Fruit fly (Drosophila melanogaster): ENCODE results near the gene Fum2.

Gene Fum2

dm6 chrX:6711295-6711694 lies 29.7 kb downstream of the Fum2 start (continued):
- TF ChIP-seq Dbx (GFP tag; IDR thresholded peaks at IDR 0.05) (peak; percentile 65; the same call in 2 of the 3 replicates), GATAe (GFP tag; conservative IDR thresholded peaks at IDR 0.05) (no peak), phol (tag; optimal IDR thresholded peaks at IDR 0.05) (peak; percentile 76), CG8765 (GFP tag; IDR thresholded peaks at IDR 0.05) (no peak; the same call in 1 of the 2 replicates), Pdp1 (GFP tag; optimal IDR thresholded peaks at IDR 0.05) (peak; percentile 76 to 93), ems (GFP tag; optimal IDR thresholded peaks at IDR 0.05) (peak; percentile 64), Abd-B (GFP tag; optimal IDR thresholded peaks at IDR 0.05) (peak; percentile 70), yki (optimal IDR thresholded peaks at IDR 0.05) (no peak), ab (GFP tag; optimal IDR thresholded peaks at IDR 0.05) (no peak), wdn (GFP tag; IDR thresholded peaks at IDR 0.05) (peak; percentile 75), dm (GFP tag; optimal IDR thresholded peaks at IDR 0.05) (peak; percentile 50), CG15601 (tag; optimal IDR thresholded peaks at IDR 0.05) (peak; percentile 65), CG1602 (GFP tag; optimal IDR thresholded peaks at IDR 0.05) (peak; percentile 49), CG34224 (GFP tag; IDR thresholded peaks at IDR 0.05; ENCODE audit: partially characterized antibody) (no peak), org-1 (GFP tag; optimal IDR thresholded peaks at IDR 0.05) (peak; percentile 89), crol (GFP tag; IDR thresholded peaks at IDR 0.05) (no peak; the same call in 1 of the 2 replicates), CoRest (tag; optimal IDR thresholded peaks at IDR 0.05) (peak; percentile 81), bowl (GFP tag; IDR thresholded peaks at IDR 0.05) (no peak), Sox100B (GFP tag; optimal IDR thresholded peaks at IDR 0.05) (peak; percentile 64), NfI (GFP tag; optimal IDR thresholded peaks at IDR 0.05) (peak; percentile 72), Ravus (GFP tag; IDR thresholded peaks at IDR 0.05) (peak; percentile 21; the same call in 1 of the 2 replicates), pnt (GFP tag; optimal IDR thresholded peaks at IDR 0.05) (peak; percentile 74), seq (GFP tag; IDR thresholded peaks at IDR 0.05) (peak; percentile 81), Trl (optimal IDR thresholded peaks at IDR 0.05) (peak; percentile 27 to 62), Trl (GFP tag; optimal IDR thresholded peaks at IDR 0.05) (peak; percentile 65), Asciz (GFP tag; optimal IDR thresholded peaks at IDR 0.05) (peak; percentile 24), CG10979 (tag; optimal IDR thresholded peaks at IDR 0.05) (peak; percentile 83), dpn (GFP tag; optimal IDR thresholded peaks at IDR 0.05) (peak; percentile 78 to 85), dysf (GFP tag; IDR thresholded peaks at IDR 0.05) (peak; percentile 87), tx (GFP tag; optimal IDR thresholded peaks at IDR 0.05) (peak; percentile 76), CG3281 (GFP tag; optimal IDR thresholded peaks at IDR 0.05) (peak; percentile 81), CG14860 (GFP tag; IDR thresholded peaks at IDR 0.05; ENCODE audit: partially characterized antibody) (no peak), CG34376 (GFP tag; optimal IDR thresholded peaks at IDR 0.05) (peak; percentile 37), emc (GFP tag; optimal IDR thresholded peaks at IDR 0.05) (peak; percentile 43), ftz-f1 (GFP tag; optimal IDR thresholded peaks at IDR 0.05) (no peak), sr (GFP tag; IDR thresholded peaks at IDR 0.05) (0 out of 3 replicates have a peak, but pooled peaks have one; percentile 30), pzg (GFP tag; optimal IDR thresholded peaks at IDR 0.05) (no peak), Mrtf (GFP tag; IDR thresholded peaks at IDR 0.05) (peak; percentile 68; the same call in 2 of the 3 replicates), cwo (GFP tag; optimal IDR thresholded peaks at IDR 0.05) (peak; percentile 92), CG8944 (GFP tag; optimal IDR thresholded peaks at IDR 0.05) (peak; percentile 64), abd-A (tag; optimal IDR thresholded peaks at IDR 0.05) (no peak), CG7372 (GFP tag; IDR thresholded peaks at IDR 0.05) (0 out of 2 replicates have a peak, but pooled peaks have one; percentile 35), CG2202 (tag; optimal IDR thresholded peaks at IDR 0.05) (peak; percentile 45), CG13775 (GFP tag; optimal IDR thresholded peaks at IDR 0.05) (peak; percentile 65), CG13624 (GFP tag; optimal IDR thresholded peaks at IDR 0.05) (peak; percentile 81), CG2116 (GFP tag; optimal IDR thresholded peaks at IDR 0.05) (peak; percentile 41), CG9817 (tag; optimal IDR thresholded peaks at IDR 0.05) (peak; percentile 73), luna (GFP tag; optimal IDR thresholded peaks at IDR 0.05) (peak; percentile 35), Six4 (GFP tag; optimal IDR thresholded peaks at IDR 0.05) (peak; percentile 66), CG8089 (GFP tag; optimal IDR thresholded peaks at IDR 0.05) (peak; percentile 70), BEAF-32 (GFP tag; optimal IDR thresholded peaks at IDR 0.05) (no peak)
